Worm (Caenorhabditis elegans) whole organism, L1 larva: ENCODE measurements around the gene T14G12.6.

Experiments used
- C04F5.9 ChIP-seq: sonication (generic microtip); optimal IDR thresholded peaks from 2 replicates; lab custom pipeline; 2016; ENCODE audit warnings: missing genetic modification characterization, missing compliant biosample characterization
- C34B4.2 ChIP-seq: sonication (generic microtip); optimal IDR thresholded peaks from 2 replicates; lab custom pipeline; 2017; ENCODE audit warnings: mild to moderate bottlenecking, missing genetic modification characterization, missing compliant biosample characterization
- F16B12.6 ChIP-seq: fragments of 150-350 bp; optimal IDR thresholded peaks from 2 replicates; lab custom pipeline; 2014; ENCODE audit warnings: missing biosample characterization, missing genetic modification characterization
- Y116A8C.19 ChIP-seq: sonication (generic microtip); optimal IDR thresholded peaks from 2 replicates; lab custom pipeline; 2016; ENCODE audit warnings: missing compliant biosample characterization, missing genetic modification characterization, borderline replicate concordance
- aha-1 ChIP-seq: fragments of 150-350 bp; optimal IDR thresholded peaks from 2 replicates; lab custom pipeline; 2014; ENCODE audit warnings: missing biosample characterization, missing genetic modification characterization
- aly-2 ChIP-seq: fragments of 150-350 bp; optimal IDR thresholded peaks from 2 replicates; lab custom pipeline; 2014; ENCODE audit warnings: missing biosample characterization, missing genetic modification characterization
- ceh-82 ChIP-seq, 3 experiments: fragments of 150-350 bp in 1 of 3; sonication (generic microtip) in 2 of 3; optimal IDR thresholded peaks; 2 replicates each; lab custom pipeline; 2014 to 2017; ENCODE audit warnings: missing biosample characterization in 3 of 3, missing genetic modification characterization in 3 of 3
- ces-1 ChIP-seq: fragments of 150-350 bp; optimal IDR thresholded peaks from 2 replicates; lab custom pipeline; 2014; ENCODE audit warnings: missing biosample characterization, missing genetic modification reagents, missing genetic modification characterization
- dsc-1 ChIP-seq: sonication (generic microtip); optimal IDR thresholded peaks from 2 replicates; lab custom pipeline; 2016; ENCODE audit warnings: mild to moderate bottlenecking, missing genetic modification characterization, missing compliant biosample characterization
- egl-13 ChIP-seq: sonication (generic microtip); optimal IDR thresholded peaks from 2 replicates; lab custom pipeline; 2016; ENCODE audit warnings: missing genotype, missing genetic modification reagents, missing genetic modification characterization, missing compliant biosample characterization
- egl-27 ChIP-seq, 2 experiments: fragments of 150-350 bp in 1 of 2; sonication (generic microtip); optimal IDR thresholded peaks; 3 replicates each; lab custom pipeline; 2017 to 2018; ENCODE audit warnings: missing biosample characterization in 2 of 2, missing genetic modification characterization in 2 of 2, missing genetic modification reagents in 2 of 2
- elt-3 ChIP-seq, 6 experiments: fragments of 150-350 bp in 1 of 6; sonication (generic microtip); optimal IDR thresholded peaks; 2 replicates each; lab custom pipeline; 2017 to 2018; ENCODE audit warnings: missing biosample characterization in 6 of 6, missing genetic modification characterization in 6 of 6, inconsistent platforms in 1 of 6
- ets-5 ChIP-seq: fragments of 200-800 bp; sonication (Bioruptor generic); IDR thresholded peaks from 2 replicates; pipeline ENCODE4 v1.3.6; 2022; ENCODE audit warnings: missing genetic modification characterization, missing compliant biosample characterization
- fkh-4 ChIP-seq: sonication (generic microtip); optimal IDR thresholded peaks from 2 replicates; lab custom pipeline; 2016; ENCODE audit warnings: missing compliant biosample characterization, missing genetic modification characterization, borderline replicate concordance
- fkh-8 ChIP-seq: sonication (generic microtip); optimal IDR thresholded peaks from 2 replicates; lab custom pipeline; 2016; ENCODE audit warnings: mild to moderate bottlenecking, missing genetic modification characterization, missing compliant biosample characterization
- grh-1 ChIP-seq: fragments of 200-800 bp; sonication (Bioruptor generic); IDR thresholded peaks from 2 replicates; pipeline ENCODE4 v1.3.6; 2022; ENCODE audit warnings: missing genetic modification reagents, missing genetic modification characterization, missing compliant biosample characterization
- hlh-17 ChIP-seq: fragments of 200-800 bp; sonication (Bioruptor generic); optimal IDR thresholded peaks from 2 replicates; lab custom pipeline; 2018; ENCODE audit warnings: missing genetic modification characterization, mild to moderate bottlenecking, missing compliant biosample characterization, moderate library complexity, borderline replicate concordance
- hlh-4 ChIP-seq: sonication (generic microtip); optimal IDR thresholded peaks from 2 replicates; lab custom pipeline; 2016; ENCODE audit warnings: mild to moderate bottlenecking, missing genetic modification characterization, missing compliant biosample characterization
- hpl-2 ChIP-seq: fragments of 150-350 bp; optimal IDR thresholded peaks from 2 replicates; lab custom pipeline; 2014; ENCODE audit warnings: missing biosample characterization, missing genetic modification reagents, missing genetic modification characterization
- isw-1 ChIP-seq: fragments of 200-800 bp; sonication (Bioruptor generic); IDR thresholded peaks from 2 replicates; pipeline ENCODE4 v1.3.6; 2022; ENCODE audit warnings: missing genetic modification characterization, missing compliant biosample characterization
- lin-35 ChIP-seq, 2 experiments: fragments of 150-350 bp; optimal IDR thresholded peaks; 2 replicates each; lab custom pipeline; 2014; ENCODE audit warnings: missing biosample characterization in 2 of 2, missing genetic modification characterization in 2 of 2, missing genetic modification reagents in 2 of 2
- lin-39 ChIP-seq: fragments of 150-350 bp; optimal IDR thresholded peaks from 2 replicates; lab custom pipeline; 2014; ENCODE audit warnings: missing biosample characterization, missing genetic modification reagents, missing genetic modification characterization
- lir-3 ChIP-seq: sonication (generic microtip); optimal IDR thresholded peaks from 2 replicates; lab custom pipeline; 2016; ENCODE audit warnings: mild to moderate bottlenecking, missing genetic modification characterization, moderate library complexity, missing compliant biosample characterization; ENCODE audit not compliant: poor library complexity
- nhr-12 ChIP-seq: sonication (generic microtip); optimal IDR thresholded peaks from 2 replicates; lab custom pipeline; 2017; ENCODE audit warnings: missing biosample characterization, missing genetic modification characterization
- nhr-20 ChIP-seq: sonication (generic microtip); optimal IDR thresholded peaks from 2 replicates; lab custom pipeline; 2016; ENCODE audit warnings: mild to moderate bottlenecking, missing genetic modification characterization, missing compliant biosample characterization
- nhr-28 ChIP-seq: fragments of 150-350 bp; optimal IDR thresholded peaks from 2 replicates; lab custom pipeline; 2014; ENCODE audit warnings: missing biosample characterization, missing genetic modification characterization
- nhr-71 ChIP-seq: sonication (generic microtip); optimal IDR thresholded peaks from 2 replicates; lab custom pipeline; 2016; ENCODE audit warnings: mild to moderate bottlenecking, missing genetic modification characterization, moderate library complexity, missing compliant biosample characterization
- nhr-77 ChIP-seq: fragments of 150-350 bp; optimal IDR thresholded peaks from 2 replicates; lab custom pipeline; 2014; ENCODE audit warnings: missing biosample characterization, missing genetic modification characterization
- nhr-84 ChIP-seq: sonication (generic microtip); optimal IDR thresholded peaks from 2 replicates; lab custom pipeline; 2017; ENCODE audit warnings: missing biosample characterization, missing genetic modification characterization
- nhr-90 ChIP-seq: sonication (generic microtip); optimal IDR thresholded peaks from 2 replicates; lab custom pipeline; 2016; ENCODE audit warnings: mild to moderate bottlenecking, missing genetic modification characterization, missing compliant biosample characterization; ENCODE audit not compliant: poor library complexity
- pax-3 ChIP-seq: fragments of 200-800 bp; sonication (Bioruptor generic); optimal IDR thresholded peaks from 2 replicates; lab custom pipeline; 2018; ENCODE audit warnings: mild to moderate bottlenecking, missing genetic modification characterization, moderate library complexity, missing compliant biosample characterization
- skn-1 ChIP-seq: fragments of 150-350 bp; optimal IDR thresholded peaks from 2 replicates; lab custom pipeline; 2014; ENCODE audit warnings: missing biosample characterization, missing genetic modification characterization
- snpc-4 ChIP-seq: fragments of 150-350 bp; optimal IDR thresholded peaks from 2 replicates; lab custom pipeline; 2014; ENCODE audit warnings: missing biosample characterization, missing genetic modification characterization
- snu-23 ChIP-seq: sonication (generic microtip); optimal IDR thresholded peaks from 2 replicates; lab custom pipeline; 2016; ENCODE audit warnings: missing genetic modification characterization, missing compliant biosample characterization
- sup-37 ChIP-seq: fragments of 200-800 bp; sonication (Bioruptor generic); optimal IDR thresholded peaks from 2 replicates; lab custom pipeline; 2018; ENCODE audit warnings: mild to moderate bottlenecking, missing genetic modification characterization, missing compliant biosample characterization
- swsn-7 ChIP-seq: sonication (generic microtip); optimal IDR thresholded peaks from 2 replicates; lab custom pipeline; 2016; ENCODE audit warnings: missing genetic modification characterization, missing compliant biosample characterization
- unc-130 ChIP-seq: fragments of 150-350 bp; optimal IDR thresholded peaks from 2 replicates; lab custom pipeline; 2017; ENCODE audit warnings: missing biosample characterization, missing genetic modification characterization, inconsistent platforms
- unc-30 ChIP-seq: sonication (generic microtip); optimal IDR thresholded peaks from 2 replicates; lab custom pipeline; 2017; ENCODE audit warnings: missing biosample characterization, missing genetic modification characterization
- unc-98 ChIP-seq: fragments of 200-800 bp; sonication (Bioruptor generic); IDR thresholded peaks from 2 replicates; pipeline ENCODE4 v1.3.6; 2022; ENCODE audit warnings: missing genetic modification characterization, missing compliant biosample characterization
- vab-15 ChIP-seq: sonication (generic microtip); optimal IDR thresholded peaks from 2 replicates; lab custom pipeline; 2017; ENCODE audit warnings: missing genotype, mild to moderate bottlenecking, missing genetic modification characterization, missing compliant biosample characterization
- xbp-1 ChIP-seq: sonication (generic microtip); optimal IDR thresholded peaks from 2 replicates; lab custom pipeline; 2016; ENCODE audit warnings: missing genetic modification characterization, missing compliant biosample characterization
- zag-1 ChIP-seq: fragments of 150-350 bp; optimal IDR thresholded peaks from 2 replicates; lab custom pipeline; 2014; ENCODE audit warnings: missing biosample characterization, missing genetic modification characterization
- zip-4 ChIP-seq: fragments of 200-800 bp; sonication (Bioruptor generic); optimal IDR thresholded peaks from 2 replicates; lab custom pipeline; 2018; ENCODE audit warnings: mild to moderate bottlenecking, missing genetic modification characterization, moderate library complexity, missing compliant biosample characterization
- ztf-11 ChIP-seq, 2 experiments: sonication (generic microtip); optimal IDR thresholded peaks; 2 replicates each; lab custom pipeline; 2016 to 2017; ENCODE audit warnings: missing genetic modification characterization in 2 of 2, missing biosample characterization in 1 of 2, missing compliant biosample characterization in 1 of 2

Gene T14G12.6

DNA sequence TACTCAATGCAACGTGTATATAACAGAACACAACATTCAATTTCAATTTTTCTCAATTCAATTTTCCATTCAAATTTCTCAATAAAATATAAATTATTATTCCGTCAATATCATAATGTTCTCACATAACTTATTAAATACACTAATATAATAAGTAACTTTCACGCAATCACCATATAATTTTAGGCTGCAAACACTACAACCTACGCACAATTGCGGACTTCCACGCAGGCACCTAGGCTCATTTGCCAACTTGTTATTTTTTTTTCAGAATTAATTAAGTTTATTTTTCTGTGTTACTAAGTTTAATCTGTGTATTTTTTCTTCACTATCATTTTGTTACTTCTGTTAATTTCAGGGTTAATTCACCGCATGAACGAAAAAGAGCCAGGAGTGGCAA lies 13.2 kb upstream of the T14G12.6 start, which contains the start of gene F47B7.2 (continued):
- TF ChIP-seq ces-1 (GFP tag; lab: Kevin White, UChicago): no peak
- peak in 1 of 2 experiments; percentile 35 for TF ChIP-seq lin-35 (GFP tag; optimal IDR thresholded peaks at IDR 0.05; lab: Kevin White, UChicago)
- no peak for TF ChIP-seq ets-5 (GFP tag; lab: Robert Waterston, UW)
- no peak for TF ChIP-seq aha-1
- TF ChIP-seq elt-3 (tag; optimal IDR thresholded peaks at IDR 0.05; lab: Kevin White, UChicago): no peak
- no peak for TF ChIP-seq fkh-4
- peak; percentile 31 for TF ChIP-seq nhr-20
- no peak for TF ChIP-seq C04F5.9 (tag; lab: Kevin White, UChicago)
- TF ChIP-seq zag-1 (tag; lab: Kevin White, UChicago): no peak
- no peak for TF ChIP-seq skn-1 (tag; lab: Kevin White, UChicago)
- no peak for TF ChIP-seq ztf-11 (tag; optimal IDR thresholded peaks at IDR 0.05; lab: Kevin White, UChicago)
- peak; percentile 57 for TF ChIP-seq nhr-71 (tag; lab: Kevin White, UChicago)
- TF ChIP-seq hpl-2: no peak
- TF ChIP-seq sup-37: no peak
- no peak for TF ChIP-seq unc-30 (tag; lab: Kevin White, UChicago)
- TF ChIP-seq pax-3 (tag; lab: Kevin White, UChicago): no peak
- peak; percentile 13 for TF ChIP-seq snpc-4 (tag; lab: Kevin White, UChicago)
- TF ChIP-seq dsc-1 (tag; lab: Kevin White, UChicago): peak; percentile 39
- no peak for TF ChIP-seq Y116A8C.19 (tag; lab: Kevin White, UChicago)
- TF ChIP-seq zip-4 (GFP tag; lab: Kevin White, UChicago): no peak
- no peak for TF ChIP-seq fkh-8 (tag; lab: Kevin White, UChicago)
- TF ChIP-seq aly-2 (tag; lab: Kevin White, UChicago): no peak
- no peak for TF ChIP-seq nhr-12 (tag; lab: Kevin White, UChicago)
- TF ChIP-seq nhr-90 (tag; lab: Kevin White, UChicago): peak; percentile 7
- peak; percentile 54 for TF ChIP-seq xbp-1 (tag; lab: Kevin White, UChicago)
- no peak for TF ChIP-seq vab-15 (tag; lab: Kevin White, UChicago)
- TF ChIP-seq F16B12.6 (tag; lab: Kevin White, UChicago): peak; percentile 87
- TF ChIP-seq unc-130: peak; percentile 7
- TF ChIP-seq egl-13 (tag; lab: Kevin White, UChicago): no peak
- no peak for TF ChIP-seq egl-27 (tag; optimal IDR thresholded peaks at IDR 0.05; lab: Kevin White, UChicago)
- TF ChIP-seq snu-23 (GFP tag; lab: Kevin White, UChicago): peak; percentile 57
- TF ChIP-seq grh-1 (GFP tag; lab: Robert Waterston, UW): no peak
- no peak for TF ChIP-seq ceh-82 (tag; optimal IDR thresholded peaks at IDR 0.05; lab: Kevin White, UChicago)
- no peak for TF ChIP-seq lir-3 (tag; lab: Kevin White, UChicago)
- TF ChIP-seq nhr-84 (tag; lab: Kevin White, UChicago): no peak
- TF ChIP-seq unc-98 (GFP tag; lab: Robert Waterston, UW): no peak
- TF ChIP-seq isw-1 (GFP tag; lab: Robert Waterston, UW): no peak
- no peak for TF ChIP-seq lin-39 (tag; lab: Kevin White, UChicago)
- no peak for TF ChIP-seq nhr-77 (tag; lab: Kevin White, UChicago)
- TF ChIP-seq swsn-7 (tag; lab: Kevin White, UChicago): peak; percentile 33
- no peak for TF ChIP-seq nhr-28 (tag; lab: Kevin White, UChicago)
- no peak for TF ChIP-seq hlh-17 (GFP tag; lab: Kevin White, UChicago)
- no peak for TF ChIP-seq hlh-4 (tag; lab: Kevin White, UChicago)
- no peak for TF ChIP-seq C34B4.2 (tag; lab: Kevin White, UChicago)
- TF ChIP-seq, all 84 proteins: peak for 21
